Worm (Caenorhabditis elegans) whole organism, L4 larva: Measurements from ENCODE around the gene clec-161.

Source experiments
- F37D6.2 ChIP-seq: sonication (generic microtip); optimal IDR thresholded peaks from 2 replicates; lab custom pipeline; 2016; ENCODE audit warnings: mild to moderate bottlenecking, missing genetic modification characterization, missing compliant biosample characterization
- F49E8.2 ChIP-seq: sonication (generic microtip); optimal IDR thresholded peaks from 2 replicates; lab custom pipeline; 2016; ENCODE audit warnings: missing compliant biosample characterization, mild to moderate bottlenecking, missing genetic modification characterization, borderline replicate concordance
- T20F7.1 ChIP-seq: fragments of 200-800 bp; sonication (Bioruptor generic); optimal IDR thresholded peaks from 2 replicates; lab custom pipeline; 2018; ENCODE audit warnings: mild to moderate bottlenecking, missing genetic modification characterization, missing compliant biosample characterization
- Y48G9A.11 ChIP-seq: fragments of 200-800 bp; sonication (Bioruptor generic); IDR thresholded peaks from 2 replicates; pipeline ENCODE4 v1.3.6; 2022; ENCODE audit warnings: missing genetic modification reagents, missing genetic modification characterization, missing compliant biosample characterization
- Y5F2A.4 ChIP-seq: fragments of 200-800 bp; sonication (Bioruptor generic); optimal IDR thresholded peaks from 2 replicates; lab custom pipeline; 2018; ENCODE audit warnings: mild to moderate bottlenecking, missing genetic modification characterization, missing compliant biosample characterization
- ZK337.2 ChIP-seq: fragments of 200-800 bp; sonication (Bioruptor generic); IDR thresholded peaks from 2 replicates; pipeline ENCODE4 v1.3.6; 2022; ENCODE audit warnings: missing genetic modification reagents, missing genetic modification characterization, missing compliant biosample characterization
- ZK546.5 ChIP-seq, 2 experiments: sonication (generic microtip); optimal IDR thresholded peaks; 2 replicates each; lab custom pipeline; 2017; ENCODE audit warnings: missing biosample characterization in 2 of 2, missing genetic modification characterization in 2 of 2
- aha-1 ChIP-seq: fragments of 150-350 bp; peaks from one replicate; lab custom pipeline; 2014; ENCODE audit warnings: missing biosample characterization, missing genetic modification characterization
- attf-4 ChIP-seq: sonication (generic microtip); optimal IDR thresholded peaks from 3 replicates; lab custom pipeline; 2017; ENCODE audit warnings: missing biosample characterization, missing genetic modification characterization
- ceh-20 ChIP-seq: fragments of 200-800 bp; sonication (Bioruptor generic); IDR thresholded peaks from 2 replicates; pipeline ENCODE4 v1.3.6; 2022; ENCODE audit warnings: missing genetic modification reagents, missing genetic modification characterization, missing compliant biosample characterization
- daf-12 ChIP-seq: fragments of 150-350 bp; optimal IDR thresholded peaks from 2 replicates; lab custom pipeline; 2014; ENCODE audit warnings: missing biosample characterization, missing genetic modification reagents, missing genetic modification characterization
- daf-16 ChIP-seq, 3 experiments: sonication (generic microtip); optimal IDR thresholded peaks; 2 replicates each; lab custom pipeline; 2016 to 2017; ENCODE audit warnings: missing genetic modification characterization in 3 of 3, missing genetic modification reagents in 3 of 3, mild to moderate bottlenecking in 2 of 3, missing compliant biosample characterization in 2 of 3, missing biosample characterization in 1 of 3, moderate library complexity in 1 of 3
- daf-19 ChIP-seq: fragments of 200-800 bp; sonication (Bioruptor generic); conservative IDR thresholded peaks from 2 replicates; pipeline ENCODE4 v1.3.6; 2022; ENCODE audit warnings: missing genetic modification characterization, missing compliant biosample characterization
- daf-8 ChIP-seq: fragments of 200-800 bp; sonication (Bioruptor generic); IDR thresholded peaks from 2 replicates; pipeline ENCODE4 v1.3.6; 2022; ENCODE audit warnings: missing genetic modification characterization, missing compliant biosample characterization
- dmd-9 ChIP-seq: fragments of 200-800 bp; sonication (Bioruptor generic); IDR thresholded peaks from 2 replicates; pipeline ENCODE4 v1.3.6; 2022; ENCODE audit warnings: missing genetic modification reagents, missing genetic modification characterization, missing compliant biosample characterization
- dpl-1 ChIP-seq: fragments of 150-350 bp; optimal IDR thresholded peaks from 2 replicates; lab custom pipeline; 2014; ENCODE audit warnings: missing biosample characterization, missing genetic modification reagents, missing genetic modification characterization
- dve-1 ChIP-seq: sonication (generic microtip); optimal IDR thresholded peaks from 2 replicates; lab custom pipeline; 2017; ENCODE audit warnings: antibody characterized with exemption, mild to moderate bottlenecking, missing genetic modification characterization, missing compliant biosample characterization; ENCODE audit not compliant: insufficient read depth
- egl-43 ChIP-seq: fragments of 200-800 bp; sonication (Bioruptor generic); IDR thresholded peaks from 2 replicates; pipeline ENCODE4 v1.3.6; 2022; ENCODE audit warnings: missing genetic modification reagents, missing genetic modification characterization, missing compliant biosample characterization
- gei-8 ChIP-seq: fragments of 200-800 bp; sonication (Bioruptor generic); optimal IDR thresholded peaks from 2 replicates; lab custom pipeline; 2018; ENCODE audit warnings: mild to moderate bottlenecking, missing genetic modification characterization, missing compliant biosample characterization
- hlh-30 ChIP-seq: sonication (generic microtip); optimal IDR thresholded peaks from 2 replicates; lab custom pipeline; 2017; ENCODE audit warnings: antibody characterized with exemption, mild to moderate bottlenecking, missing genetic modification characterization, missing compliant biosample characterization; ENCODE audit not compliant: insufficient read depth
- jun-1 ChIP-seq: fragments of 150-350 bp; optimal IDR thresholded peaks from 2 replicates; lab custom pipeline; 2014; ENCODE audit warnings: missing biosample characterization, missing genetic modification reagents, missing genetic modification characterization
- lim-7 ChIP-seq: fragments of 200-800 bp; sonication (Bioruptor generic); IDR thresholded peaks from 2 replicates; pipeline ENCODE4 v1.3.6; 2022; ENCODE audit warnings: missing genetic modification characterization, missing compliant biosample characterization
- lin-38 ChIP-seq: fragments of 200-800 bp; sonication (Bioruptor generic); IDR thresholded peaks from 2 replicates; pipeline ENCODE4 v1.3.6; 2022; ENCODE audit warnings: missing genetic modification reagents, missing genetic modification characterization, missing compliant biosample characterization
- lsy-2 ChIP-seq, 2 experiments: fragments of 150-350 bp in 1 of 2; sonication (generic microtip) in 1 of 2; optimal IDR thresholded peaks; 2 replicates each; lab custom pipeline; 2014 to 2017; ENCODE audit warnings: missing biosample characterization in 2 of 2, missing genetic modification characterization in 2 of 2
- madf-5 ChIP-seq, 2 experiments: fragments of 200-800 bp; sonication (Bioruptor generic); IDR thresholded peaks; 2 replicates each; pipeline ENCODE4 v1.3.6; 2022; ENCODE audit warnings: missing compliant biosample characterization in 2 of 2, missing genetic modification characterization in 2 of 2
- madf-9 ChIP-seq: fragments of 200-800 bp; sonication (Bioruptor generic); conservative IDR thresholded peaks from 2 replicates; pipeline ENCODE4 v1.3.6; 2022; ENCODE audit warnings: missing genetic modification reagents, missing genetic modification characterization, missing compliant biosample characterization
- mes-2 ChIP-seq: sonication (generic microtip); optimal IDR thresholded peaks from 2 replicates; lab custom pipeline; 2016; ENCODE audit warnings: missing genotype, mild to moderate bottlenecking, missing genetic modification characterization, missing compliant biosample characterization; ENCODE audit not compliant: poor library complexity, severe bottlenecking
- mxl-2 ChIP-seq: fragments of 200-800 bp; sonication (Bioruptor generic); conservative IDR thresholded peaks from 2 replicates; pipeline ENCODE4 v1.3.6; 2022; ENCODE audit warnings: missing genetic modification reagents, missing genetic modification characterization, missing compliant biosample characterization
- nhr-10 ChIP-seq: fragments of 150-350 bp; optimal IDR thresholded peaks from 2 replicates; lab custom pipeline; 2014; ENCODE audit warnings: missing biosample characterization, missing genetic modification characterization
- nhr-102 ChIP-seq: sonication (generic microtip); optimal IDR thresholded peaks from 2 replicates; lab custom pipeline; 2016; ENCODE audit warnings: mild to moderate bottlenecking, missing genetic modification characterization, moderate library complexity, missing compliant biosample characterization
- nhr-11 ChIP-seq: fragments of 150-350 bp; optimal IDR thresholded peaks from 2 replicates; lab custom pipeline; 2014; ENCODE audit warnings: missing biosample characterization, missing genetic modification characterization
- nhr-111 ChIP-seq: fragments of 200-800 bp; sonication (Bioruptor generic); optimal IDR thresholded peaks from 2 replicates; lab custom pipeline; 2018; ENCODE audit warnings: mild to moderate bottlenecking, missing genetic modification characterization, missing compliant biosample characterization
- nhr-25 ChIP-seq: sonication (generic microtip); optimal IDR thresholded peaks from 2 replicates; lab custom pipeline; 2017; ENCODE audit warnings: missing genetic modification characterization, mild to moderate bottlenecking, missing compliant biosample characterization, antibody characterized with exemption, moderate library complexity, borderline replicate concordance; ENCODE audit not compliant: insufficient read depth
- nhr-41 ChIP-seq: fragments of 200-800 bp; sonication (Bioruptor generic); IDR thresholded peaks from 2 replicates; pipeline ENCODE4 v1.3.6; 2022; ENCODE audit warnings: missing genetic modification reagents, missing genetic modification characterization, missing compliant biosample characterization
- nhr-6 ChIP-seq: fragments of 150-350 bp; optimal IDR thresholded peaks from 2 replicates; lab custom pipeline; 2014; ENCODE audit warnings: missing biosample characterization, missing genetic modification characterization
- nhr-77 ChIP-seq: fragments of 150-350 bp; optimal IDR thresholded peaks from 2 replicates; lab custom pipeline; 2014; ENCODE audit warnings: missing biosample characterization, missing genetic modification characterization
- sdz-12 ChIP-seq: fragments of 200-800 bp; sonication (Bioruptor generic); optimal IDR thresholded peaks from 2 replicates; lab custom pipeline; 2018; ENCODE audit warnings: mild to moderate bottlenecking, missing genetic modification characterization, missing compliant biosample characterization
- skn-1 ChIP-seq: fragments of 150-350 bp; optimal IDR thresholded peaks from 2 replicates; lab custom pipeline; 2014; ENCODE audit warnings: missing biosample characterization, missing genetic modification characterization
- snpc-1.2 ChIP-seq: fragments of 200-800 bp; sonication (Bioruptor generic); IDR thresholded peaks from 2 replicates; pipeline ENCODE4 v1.3.6; 2022; ENCODE audit warnings: missing genetic modification reagents, missing genetic modification characterization, missing compliant biosample characterization
- spr-1 ChIP-seq: sonication (generic microtip); optimal IDR thresholded peaks from 2 replicates; lab custom pipeline; 2016; ENCODE audit warnings: mild to moderate bottlenecking, missing genetic modification characterization, missing compliant biosample characterization
- tag-97 ChIP-seq: fragments of 200-800 bp; sonication (Bioruptor generic); IDR thresholded peaks from 2 replicates; pipeline ENCODE4 v1.3.6; 2022; ENCODE audit warnings: missing genetic modification characterization, missing compliant biosample characterization
- tra-1 ChIP-seq: fragments of 200-800 bp; sonication (Bioruptor generic); IDR thresholded peaks from 2 replicates; pipeline ENCODE4 v1.3.6; 2022; ENCODE audit warnings: missing genetic modification reagents, missing genetic modification characterization, missing compliant biosample characterization
- unc-130 ChIP-seq: sonication (generic microtip); optimal IDR thresholded peaks from 2 replicates; lab custom pipeline; 2016; ENCODE audit warnings: missing genetic modification reagents, missing genetic modification characterization, missing compliant biosample characterization
- vab-7 ChIP-seq: fragments of 200-800 bp; sonication (Bioruptor generic); IDR thresholded peaks from 2 replicates; pipeline ENCODE4 v1.3.6; 2022; ENCODE audit warnings: missing genetic modification reagents, missing genetic modification characterization, missing compliant biosample characterization
- zfp-3 ChIP-seq: fragments of 200-800 bp; sonication (Bioruptor generic); conservative IDR thresholded peaks from 2 replicates; pipeline ENCODE4 v1.3.6; 2022; ENCODE audit warnings: missing genetic modification reagents, missing genetic modification characterization, missing compliant biosample characterization

The clec-161 gene

DNA sequence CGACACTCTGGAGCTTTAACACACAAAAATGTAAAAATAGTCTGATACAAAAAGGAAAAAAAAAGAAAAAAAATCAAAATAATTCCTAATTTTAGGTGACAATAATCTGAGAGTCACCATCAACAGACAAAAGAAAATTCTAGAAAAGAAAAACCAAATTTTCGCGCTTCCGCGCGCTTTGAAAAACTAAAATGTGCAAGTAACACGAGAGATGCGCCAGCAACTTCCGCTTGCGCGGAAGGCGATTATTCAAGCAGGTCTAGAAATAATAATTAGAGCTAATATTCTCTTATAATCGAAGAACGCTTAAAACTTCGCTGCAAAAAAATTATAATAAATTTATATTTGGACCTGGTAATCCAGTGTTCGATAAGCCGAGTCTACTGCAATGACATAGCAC, 8.4 kb upstream of the clec-161 start (continued):
- TF ChIP-seq unc-130, result peak; percentile 96
- no peak for TF ChIP-seq ceh-20 (GFP tag; lab: Robert Waterston, UW)
- peak; percentile 95 for TF ChIP-seq lin-38 (GFP tag; lab: Robert Waterston, UW)
- no peak for TF ChIP-seq attf-4
- TF ChIP-seq tra-1 (GFP tag; lab: Robert Waterston, UW), result peak; percentile 37; the same call in 1 of the 2 replicates
- no peak for TF ChIP-seq skn-1
- no peak for TF ChIP-seq daf-8 (GFP tag; lab: Robert Waterston, UW)
- 0 out of 2 replicates have a peak, but pooled peaks have one; percentile 34 for TF ChIP-seq vab-7 (GFP tag; lab: Robert Waterston, UW)
- peak; percentile 66 for TF ChIP-seq aha-1

- TF ChIP-seq hlh-30, result peak; percentile 38
- peak; percentile 78 for TF ChIP-seq dpl-1 (GFP tag; lab: Kevin White, UChicago)
- peak; percentile 34 for TF ChIP-seq dve-1
- no peak for TF ChIP-seq madf-5 (GFP tag; IDR thresholded peaks at IDR 0.05; lab: Robert Waterston, UW)
- peak; percentile 59 for TF ChIP-seq lin-38 (GFP tag; lab: Robert Waterston, UW)
- TF ChIP-seq lsy-2 (tag; optimal IDR thresholded peaks at IDR 0.05; lab: Kevin White, UChicago), result peak in 1 of 2 experiments; percentile 69
- peak; percentile 69 for TF ChIP-seq mes-2 (tag; lab: Kevin White, UChicago)
- TF ChIP-seq Y5F2A.4 (GFP tag; lab: Kevin White, UChicago), result no peak
These were observed 7.9 kb upstream of the clec-161 start, which contains the start of gene hcp-3 for ce11 chrIII:9616426-9616825. Gene hcp-3, minus strand, starts transcription at chrIII:9616470.

ce11 chrIII:9615114-9615513, 6.6 kb upstream of the clec-161 start:
- no peak for TF ChIP-seq sdz-12 (GFP tag; lab: Kevin White, UChicago)
- peak; percentile 10 for TF ChIP-seq F49E8.2 (tag; lab: Kevin White, UChicago)
- no peak for TF ChIP-seq mxl-2
- TF ChIP-seq Y48G9A.11 (GFP tag; lab: Robert Waterston, UW), result no peak
- 0 out of 2 replicates have a peak, but pooled peaks have one; percentile 32 for TF ChIP-seq lim-7
- no peak for TF ChIP-seq spr-1 (tag; lab: Kevin White, UChicago)
- TF ChIP-seq daf-16 (GFP tag; optimal IDR thresholded peaks at IDR 0.05; lab: Kevin White, UChicago), result no peak
- TF ChIP-seq daf-16 (tag; optimal IDR thresholded peaks at IDR 0.05; lab: Kevin White, UChicago), result no peak
- TF ChIP-seq gei-8 (GFP tag; lab: Kevin White, UChicago), result no peak
- peak; percentile 25; the same call in 1 of the 2 replicates for TF ChIP-seq snpc-1.2 (GFP tag; lab: Robert Waterston, UW)
- no peak for TF ChIP-seq Y5F2A.4 (GFP tag; lab: Kevin White, UChicago)
- TF ChIP-seq tag-97, result no peak
- no peak for TF ChIP-seq dpl-1 (GFP tag; lab: Kevin White, UChicago)
- TF ChIP-seq unc-130, result peak; percentile 60
- no peak for TF ChIP-seq jun-1 (tag; lab: Kevin White, UChicago)
- TF ChIP-seq lsy-2 (tag; optimal IDR thresholded peaks at IDR 0.05; lab: Kevin White, UChicago), result no peak
- TF ChIP-seq attf-4, result no peak
- no peak for TF ChIP-seq nhr-11 (tag; lab: Kevin White, UChicago)
- TF ChIP-seq nhr-6 (tag; lab: Kevin White, UChicago), result no peak
- TF ChIP-seq daf-12 (tag; lab: Kevin White, UChicago), result no peak
- TF ChIP-seq lin-38 (GFP tag; lab: Robert Waterston, UW), result peak; percentile 76
- no peak for TF ChIP-seq ZK337.2 (GFP tag; lab: Robert Waterston, UW)
- no peak for TF ChIP-seq daf-19 (GFP tag; lab: Robert Waterston, UW)
- TF ChIP-seq nhr-102 (tag; lab: Kevin White, UChicago), result no peak
- no peak for TF ChIP-seq nhr-25
- no peak for TF ChIP-seq egl-43
- TF ChIP-seq nhr-41 (GFP tag; lab: Robert Waterston, UW), result no peak
- TF ChIP-seq nhr-10, result no peak
- no peak for TF ChIP-seq nhr-111 (GFP tag; lab: Kevin White, UChicago)
- no peak for TF ChIP-seq ZK546.5 (tag; optimal IDR thresholded peaks at IDR 0.05; lab: Kevin White, UChicago)
- TF ChIP-seq nhr-77 (tag; lab: Kevin White, UChicago), result no peak
- peak; percentile 16 for TF ChIP-seq aha-1
- no peak for TF ChIP-seq madf-9 (GFP tag; lab: Robert Waterston, UW)
- no peak for TF ChIP-seq F37D6.2 (tag; lab: Kevin White, UChicago)
- TF ChIP-seq zfp-3, result no peak
- no peak for TF ChIP-seq T20F7.1
- no peak for TF ChIP-seq dmd-9 (GFP tag; lab: Robert Waterston, UW)
